Fruit fly (Drosophila melanogaster) ovary, adult (tissue): ENCODE measurements around the gene betaNACtes1.

Experiments used
- CG17801 ChIP-seq: fragments of 200-800 bp; optimal IDR thresholded peaks from 2 replicates; lab custom pipeline; 2019; ENCODE audit warnings: missing biosample characterization, mild to moderate bottlenecking, missing genetic modification characterization, moderate library complexity; ENCODE audit not compliant: partially characterized antibody

The betaNACtes1 gene

dm6 chrX:14172524-14172923, at the start of gene betaNACtes1:
Gene betaNACtes1 (minus strand): TSS chrX:14172624.
- TF ChIP-seq CG17801, result no peak

DNA sequence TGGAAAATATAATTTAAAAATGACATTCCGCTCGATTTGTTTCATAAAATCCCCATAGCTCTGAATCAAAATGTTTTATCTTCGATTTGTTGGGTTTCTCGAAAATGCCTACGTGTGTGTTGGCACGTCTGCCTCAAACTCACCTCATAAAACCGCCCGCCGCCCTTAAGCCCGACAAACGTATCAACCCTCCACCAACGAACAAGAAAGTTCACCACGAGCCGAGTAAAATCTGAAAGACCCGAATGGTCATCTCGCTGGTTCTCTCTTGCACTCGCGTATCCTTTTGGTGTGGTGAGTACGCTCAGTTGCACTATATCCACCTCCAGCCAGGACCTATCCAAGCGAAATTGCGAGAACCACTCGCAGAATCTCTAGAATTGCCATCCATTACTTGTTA, 49.6 kb upstream of the betaNACtes1 start:
- TF ChIP-seq CG17801, result no peak

- TF ChIP-seq CG17801, result no peak
Observed at dm6 chrX:14221182-14221581, 48.8 kb upstream of the betaNACtes1 start.

DNA sequence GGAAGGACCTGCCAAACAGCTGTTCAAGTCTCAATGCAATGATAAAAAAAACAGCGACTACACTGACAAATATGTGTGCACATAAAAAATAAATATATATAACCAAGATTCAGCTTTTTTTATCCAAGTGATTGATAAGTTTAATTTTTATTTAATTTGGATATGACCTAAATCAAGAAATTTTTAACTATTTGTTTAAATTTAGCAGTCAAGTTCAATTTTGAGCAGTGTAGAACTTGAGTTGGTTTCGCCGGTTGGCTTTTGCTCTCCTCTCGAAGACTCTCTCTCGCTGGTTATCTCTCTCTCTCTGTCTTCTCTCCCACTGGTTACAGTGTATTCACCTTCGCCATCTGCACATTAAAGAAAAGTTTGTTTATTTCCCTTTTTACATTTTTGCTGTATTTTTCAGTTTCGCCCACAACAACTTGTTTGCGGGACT, 45.6 kb upstream of the betaNACtes1 start:
- peak; percentile 91 for TF ChIP-seq CG17801

- no peak for TF ChIP-seq CG17801
Observed at dm6 chrX:14216844-14217243, 44.4 kb upstream of the betaNACtes1 start.

DNA sequence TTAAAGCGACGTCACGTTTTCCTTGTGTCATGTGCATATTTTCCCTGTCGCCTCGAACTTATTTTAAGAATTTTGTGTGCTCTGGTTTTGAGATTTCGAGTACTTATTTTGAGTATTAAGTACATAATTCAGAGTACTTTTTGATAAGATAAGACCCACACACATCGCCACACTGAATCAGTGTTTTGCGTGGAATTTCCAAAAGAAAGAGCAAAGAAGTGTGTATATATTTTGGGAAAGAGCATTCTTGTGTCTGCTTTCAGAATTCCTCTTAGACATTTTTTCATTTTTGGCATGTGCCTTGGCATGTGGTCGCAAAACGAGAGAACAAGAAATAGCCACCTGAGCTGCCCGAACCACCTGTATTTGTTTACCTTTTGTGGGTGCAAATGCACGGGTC, 43.4 kb upstream of the betaNACtes1 start:
- no peak for TF ChIP-seq CG17801

dm6 chrX:14214505-14215449, 42.4 kb upstream of the betaNACtes1 start:
- peak; percentile 79 for TF ChIP-seq CG17801

DNA sequence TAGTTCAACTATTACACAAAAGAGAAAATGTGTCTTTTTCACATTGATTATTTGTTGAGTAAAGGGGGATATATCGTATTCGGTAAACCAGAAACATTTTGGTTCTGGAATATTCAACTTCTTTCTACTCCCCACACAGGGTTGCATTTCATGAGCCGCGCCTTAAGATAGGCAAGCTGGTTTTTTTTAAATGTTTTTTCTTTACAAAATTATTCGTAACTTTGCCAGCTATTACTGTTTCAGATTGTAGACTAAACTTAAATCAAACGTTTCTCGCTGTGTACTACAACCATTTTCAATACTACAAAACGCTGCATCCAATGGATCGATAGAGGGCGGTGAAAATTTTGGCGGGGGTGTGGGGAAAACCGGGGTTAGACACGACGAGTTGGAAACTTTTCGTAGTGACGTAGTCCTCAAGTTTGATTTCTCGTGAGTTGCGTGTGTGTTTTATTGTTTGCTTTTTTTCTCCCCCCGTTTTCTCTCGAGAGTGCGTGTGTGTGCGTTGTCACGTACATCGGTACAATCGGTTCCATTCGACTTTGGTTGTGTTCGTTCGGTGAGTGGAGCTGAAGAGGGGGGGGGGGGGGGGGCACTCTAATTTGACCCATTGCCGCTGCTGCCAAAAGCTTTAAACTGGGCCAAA, 41.2 kb upstream of the betaNACtes1 start:
- no peak for TF ChIP-seq CG17801

- TF ChIP-seq CG17801, result no peak
Observed at dm6 chrX:14212147-14212792, 39.8 kb upstream of the betaNACtes1 start.

dm6 chrX:14211250-14211944, 39.0 kb upstream of the betaNACtes1 start:
- peak; percentile 49 for TF ChIP-seq CG17801

- no peak for TF ChIP-seq CG17801
Observed at dm6 chrX:14209209-14209781, 36.9 kb upstream of the betaNACtes1 start.

dm6 chrX:14208426-14209208, 36.2 kb upstream of the betaNACtes1 start:
- TF ChIP-seq CG17801, result peak; percentile 49

- no peak for TF ChIP-seq CG17801
Observed at dm6 chrX:14201178-14201577, 28.8 kb upstream of the betaNACtes1 start, which contains the start of gene Prp16. Gene Prp16 (plus strand): TSS chrX:14201362.

DNA sequence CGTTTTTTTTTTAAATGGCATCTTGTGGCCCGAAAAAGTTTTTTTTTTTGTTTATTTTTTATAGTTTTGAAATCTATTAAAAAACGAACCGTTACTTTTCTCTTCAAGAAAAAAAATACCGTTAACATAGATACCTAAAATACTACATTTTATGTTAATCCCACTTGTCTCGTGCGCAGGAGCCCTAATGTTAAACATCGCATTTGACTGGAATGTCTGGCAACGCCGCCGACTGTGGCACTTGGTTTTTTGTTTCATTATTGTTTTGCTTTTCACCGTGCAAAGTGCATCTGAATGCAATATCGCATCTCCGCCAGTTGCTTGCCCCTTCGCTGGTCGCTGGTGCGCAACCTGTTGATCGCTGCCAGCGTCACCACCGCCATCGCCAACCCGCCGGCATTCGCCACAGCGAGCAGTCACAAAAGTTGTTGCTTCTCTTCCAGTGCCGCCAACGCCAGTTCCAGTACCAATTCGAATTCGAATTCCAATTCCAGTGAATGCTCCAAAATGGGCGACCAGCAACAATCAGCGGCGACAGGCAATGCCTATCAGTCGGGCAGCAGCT, 27.6 kb upstream of the betaNACtes1 start, which contains the start of gene CG11590:
CG11590 (plus strand) TSS at position 212 of the 565 bp plus-strand sequence.
- TF ChIP-seq CG17801, result no peak

DNA sequence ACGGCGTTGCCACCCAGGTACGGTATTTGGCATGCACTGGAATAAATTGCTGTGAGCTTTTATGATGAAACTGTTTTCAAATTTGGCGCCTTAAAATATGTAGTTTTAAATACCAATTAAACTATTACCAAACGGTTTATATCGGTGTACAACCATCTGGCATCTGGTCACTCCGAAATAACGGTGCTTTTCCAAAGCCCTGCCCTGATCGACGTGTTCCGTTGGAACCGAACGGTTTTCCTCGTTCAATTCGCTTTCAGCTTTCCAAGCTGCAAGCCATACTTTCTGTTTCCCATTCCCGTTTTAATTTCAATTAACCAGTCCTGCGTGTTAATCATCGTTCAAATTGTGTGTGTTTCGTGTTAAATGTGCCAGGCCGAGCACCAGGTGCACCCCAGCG, 20.6 kb upstream of the betaNACtes1 start, which contains the start of gene yl:
yl (plus strand) TSS at position 202 of the 400 bp plus-strand sequence.
- TF ChIP-seq CG17801, result no peak
